Worm (Caenorhabditis elegans): Measurements from ENCODE around the gene F11A5.15.

DNA sequence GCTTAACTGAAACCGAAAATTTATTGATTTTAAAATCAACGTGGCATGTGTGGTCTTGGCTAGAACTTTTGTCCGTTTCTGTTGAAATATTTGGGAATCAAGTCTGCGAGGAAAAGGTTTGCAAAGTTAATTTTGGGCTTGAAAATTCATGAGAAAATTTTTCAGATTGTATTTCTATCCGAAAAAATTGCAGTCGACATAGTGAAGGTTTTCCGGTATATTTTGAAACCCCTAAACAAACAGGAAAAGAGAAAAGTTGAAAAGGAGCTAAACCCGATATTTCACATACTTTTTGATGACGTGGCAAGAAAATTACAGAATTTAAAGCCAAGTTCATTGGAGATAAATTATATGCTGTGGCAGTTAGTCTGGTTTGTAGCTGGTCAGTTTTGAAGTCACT lies 41.3 kb upstream of the F11A5.15 start, which contains the start of gene nhr-127:
- TF ChIP-seq nhr-12 (tag; optimal IDR thresholded peaks at IDR 0.05) (no peak), snpc-4 (tag; optimal IDR thresholded peaks at IDR 0.05) (no peak), lsy-12 (tag; optimal IDR thresholded peaks at IDR 0.05) (no peak), lin-39 (tag; optimal IDR thresholded peaks at IDR 0.05) (no peak), ceh-28 (tag; optimal IDR thresholded peaks at IDR 0.05) (no peak), ceh-9 (tag; optimal IDR thresholded peaks at IDR 0.05) (no peak)

All from whole organism, L3 larva.